Worm (Caenorhabditis elegans): ENCODE results near the gene Y72A10A.1.
A peak's percentile ranks its signal among the peaks of the same experiment; 100 is the strongest.

Gene Y72A10A.1

DNA sequence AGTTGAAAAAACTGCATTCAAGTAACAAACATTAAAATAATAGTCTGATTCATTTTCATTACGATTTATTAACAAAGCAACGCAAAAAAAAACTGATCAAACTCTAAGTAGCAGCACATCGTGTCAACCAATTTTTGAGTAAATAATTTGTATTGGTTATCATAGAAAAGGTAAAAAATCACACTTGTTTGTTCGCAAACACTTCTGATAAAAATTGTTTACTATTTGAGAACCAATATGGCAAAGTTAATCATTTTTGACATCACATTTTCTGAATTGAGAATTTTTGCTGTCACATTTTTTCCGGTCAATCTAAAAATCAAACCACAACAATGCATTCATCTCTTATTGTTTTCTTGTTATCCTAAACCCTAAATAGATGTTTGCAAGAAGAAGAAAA lies 16.9 kb downstream of the Y72A10A.1 start:
- TF ChIP-seq pha-4 (tag; optimal IDR thresholded peaks at IDR 0.05) (peak; percentile 28), B0019.2 (GFP tag; conservative IDR thresholded peaks at IDR 0.05) (no peak)

DNA sequence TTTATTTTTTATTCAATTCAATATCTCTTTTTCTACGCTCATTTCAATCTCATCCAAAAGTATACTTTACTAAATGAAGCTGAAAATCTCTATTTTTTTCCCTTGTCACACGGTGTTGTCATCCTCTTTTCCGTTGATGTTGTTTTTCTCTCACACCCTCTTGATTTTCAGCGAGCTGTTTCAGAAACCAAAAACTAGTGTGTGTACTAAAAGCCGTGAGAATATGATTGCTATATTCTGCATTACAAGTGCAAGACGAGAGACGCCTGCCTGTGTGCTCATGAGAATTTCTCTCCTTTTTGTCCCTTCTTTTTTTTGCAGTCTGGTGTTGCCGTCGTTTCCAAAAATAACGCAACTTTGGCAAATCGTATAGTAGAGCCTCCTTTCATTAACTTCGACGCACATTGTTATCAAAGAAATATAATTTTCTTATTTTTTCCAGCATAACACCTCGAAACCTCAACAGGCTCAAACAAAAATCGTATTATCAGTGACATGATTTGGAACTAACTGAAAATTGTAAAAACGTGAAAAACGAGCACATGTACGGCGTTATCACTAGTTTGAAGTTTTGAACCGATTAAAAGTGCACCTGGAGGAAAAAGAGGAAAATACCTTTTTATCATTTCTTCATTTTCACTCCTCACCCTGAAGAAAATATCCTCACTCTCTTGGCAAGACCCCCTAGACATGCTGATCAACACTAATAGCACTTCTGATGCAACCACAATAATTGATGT lies 19.9 kb downstream of the Y72A10A.1 start, which contains the start of gene C15H9.2:
C15H9.2 (plus strand) TSS at position 441 of the 740 bp plus-strand sequence.
- TF ChIP-seq nhr-80 (tag; optimal IDR thresholded peaks at IDR 0.05) (peak; percentile 56), him-1 (tag; optimal IDR thresholded peaks at IDR 0.05) (no peak)

DNA sequence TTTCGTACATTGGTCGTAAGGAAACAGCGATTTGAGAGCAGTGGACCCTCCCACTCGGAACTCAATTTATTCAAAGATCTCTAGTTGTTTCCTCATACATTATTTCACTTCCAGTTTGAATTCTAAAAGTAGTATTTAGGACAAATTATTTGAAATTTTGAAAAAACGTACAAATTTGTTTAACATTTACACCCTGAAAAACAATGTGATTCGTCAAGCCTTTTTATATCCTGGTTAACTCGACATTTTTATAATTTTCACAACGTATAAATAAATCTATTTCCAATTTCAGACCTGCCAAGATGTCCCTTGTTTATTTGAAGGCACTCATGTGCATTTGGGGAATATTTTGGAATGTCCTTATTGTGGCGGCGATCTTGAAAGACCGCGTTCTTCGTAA lies 22.6 kb downstream of the Y72A10A.1 start, which contains the start of gene C15H9.3:
C15H9.3 (plus strand) TSS at position 301 of the 400 bp plus-strand sequence.
- TF ChIP-seq B0261.1 (tag; optimal IDR thresholded peaks at IDR 0.05) = no peak
- TF ChIP-seq unc-62 (GFP tag; optimal IDR thresholded peaks at IDR 0.05) = no peak
- TF ChIP-seq sea-2 (GFP tag; IDR thresholded peaks at IDR 0.05) = no peak
- no peak for TF ChIP-seq F10E7.11 (tag; optimal IDR thresholded peaks at IDR 0.05)
- no peak for TF ChIP-seq lin-54 (GFP tag; optimal IDR thresholded peaks at IDR 0.05)
- TF ChIP-seq Y56A3A.18 (GFP tag; IDR thresholded peaks at IDR 0.05) = no peak
- TF ChIP-seq madf-8 (GFP tag; conservative IDR thresholded peaks at IDR 0.05) = no peak
- TF ChIP-seq attf-3 (GFP tag; conservative IDR thresholded peaks at IDR 0.05) = no peak
- no peak for TF ChIP-seq tbp1 (GFP tag; optimal IDR thresholded peaks at IDR 0.05)
- no peak for TF ChIP-seq xnd-1 (tag; optimal IDR thresholded peaks at IDR 0.05)
- no peak for TF ChIP-seq Y67H2A.10 (GFP tag; conservative IDR thresholded peaks at IDR 0.05)
- no peak for TF ChIP-seq B0336.3 (GFP tag; IDR thresholded peaks at IDR 0.05)
- TF ChIP-seq K11D2.4 (GFP tag; IDR thresholded peaks at IDR 0.05) = no peak
- TF ChIP-seq akir-1 (GFP tag; optimal IDR thresholded peaks at IDR 0.05) = no peak

DNA sequence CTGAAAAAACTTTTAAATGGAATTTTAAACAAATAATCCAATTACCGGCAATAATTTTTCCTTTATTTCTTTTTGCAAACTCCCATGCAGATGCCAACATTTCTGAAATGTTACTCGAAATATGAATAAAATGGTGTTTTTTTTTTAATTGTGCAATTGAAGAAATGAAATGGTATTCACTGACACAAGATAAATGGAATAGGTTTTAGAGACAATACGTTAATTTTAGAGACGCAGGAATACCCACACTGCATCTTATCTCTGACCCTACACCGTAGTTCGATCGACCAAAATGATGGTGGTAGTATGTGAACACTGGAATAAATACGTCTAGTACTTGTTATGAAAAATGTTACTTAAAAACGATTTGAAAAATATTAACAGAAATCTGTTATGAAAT lies 25.3 kb downstream of the Y72A10A.1 start, which contains the start of gene prx-3:
prx-3 (minus strand) TSS at position 101 of the 400 bp plus-strand sequence.
- no peak for TF ChIP-seq ztf-26 (tag; optimal IDR thresholded peaks at IDR 0.05)
- TF ChIP-seq athp-1 (tag; optimal IDR thresholded peaks at IDR 0.05) = no peak

DNA sequence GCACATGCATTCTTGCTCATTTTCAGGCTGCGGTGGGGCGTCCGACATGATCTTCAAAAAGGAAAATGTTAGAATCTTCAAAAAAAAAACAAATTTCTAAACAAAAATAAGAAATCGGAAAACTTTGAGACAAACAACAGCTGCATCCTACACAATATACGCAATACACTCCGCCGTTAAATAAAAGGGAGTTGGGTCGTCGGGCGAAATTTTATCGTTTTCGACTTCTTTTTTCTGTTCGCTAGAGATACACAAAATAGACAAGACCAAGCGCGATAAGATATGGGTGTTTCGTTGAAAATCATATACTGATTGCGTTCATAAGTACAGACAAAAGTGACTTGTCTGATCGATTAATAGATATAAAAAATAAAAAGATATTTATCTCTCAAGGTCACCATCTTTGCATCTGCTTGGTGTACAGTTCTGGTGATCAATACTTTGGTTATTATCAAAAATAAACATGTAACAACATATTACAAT lies 28.8 kb downstream of the Y72A10A.1 start, which contains the start of gene kynu-1:
kynu-1 (minus strand) TSS at position 51 of the 483 bp plus-strand sequence.
- TF ChIP-seq K12H6.12 (tag; optimal IDR thresholded peaks at IDR 0.05) (no peak), nhr-80 (tag; optimal IDR thresholded peaks at IDR 0.05) (peak; percentile 45), ztf-22 (GFP tag; optimal IDR thresholded peaks at IDR 0.05) (no peak), Y79H2A.3 (GFP tag; conservative IDR thresholded peaks at IDR 0.05) (no peak), repo-1 (tag; optimal IDR thresholded peaks at IDR 0.05) (no peak), K11D2.4 (GFP tag; IDR thresholded peaks at IDR 0.05) (no peak)

DNA sequence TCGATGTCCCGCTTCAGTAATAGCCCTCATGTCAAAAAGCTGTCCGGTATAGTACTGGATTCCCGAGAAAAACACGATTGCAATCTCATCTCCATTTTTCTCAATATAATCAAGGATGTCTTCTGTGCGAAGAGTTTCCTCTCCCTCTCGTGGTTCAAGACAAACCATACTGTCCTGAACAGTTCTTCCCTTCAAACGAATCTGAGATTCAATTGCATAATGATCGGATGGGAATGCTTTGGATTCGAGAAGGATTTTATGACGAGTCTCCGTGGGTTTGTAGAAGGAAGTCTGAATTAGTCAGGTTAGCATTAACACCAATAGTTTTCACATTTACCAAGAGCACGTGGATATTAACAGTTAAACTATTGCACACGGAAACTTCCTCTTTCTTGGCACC lies 30.2 kb downstream of the Y72A10A.1 start:
- TF ChIP-seq C17E4.6 (GFP tag; IDR thresholded peaks at IDR 0.05) = no peak
- TF ChIP-seq egl-18 (GFP tag; IDR thresholded peaks at IDR 0.05) = no peak
- no peak for TF ChIP-seq mes-4 (tag; optimal IDR thresholded peaks at IDR 0.05)
- no peak for TF ChIP-seq madf-10 (tag; optimal IDR thresholded peaks at IDR 0.05)
- TF ChIP-seq nhr-27 (tag; optimal IDR thresholded peaks at IDR 0.05) = no peak
- TF ChIP-seq chd-7 (tag; optimal IDR thresholded peaks at IDR 0.05) = no peak
- no peak for TF ChIP-seq dox-1 (GFP tag; IDR thresholded peaks at IDR 0.05)
- no peak for TF ChIP-seq lin-26 (GFP tag; IDR thresholded peaks at IDR 0.05)
- no peak for TF ChIP-seq egrh-3 (GFP tag; IDR thresholded peaks at IDR 0.05)
- TF ChIP-seq hlh-26 (GFP tag; conservative IDR thresholded peaks at IDR 0.05) = no peak
- no peak for TF ChIP-seq ZK185.1 (tag; optimal IDR thresholded peaks at IDR 0.05; ENCODE audit: poor library complexity, severe bottlenecking)
- no peak for TF ChIP-seq cebp-2 (GFP tag; IDR thresholded peaks at IDR 0.05)
- no peak for TF ChIP-seq ceh-91 (GFP tag; IDR thresholded peaks at IDR 0.05)
- no peak for TF ChIP-seq ztf-25 (GFP tag; IDR thresholded peaks at IDR 0.05)
- TF ChIP-seq ztf-6 (GFP tag; IDR thresholded peaks at IDR 0.05) = no peak
- no peak for TF ChIP-seq F23B12.7 (tag; optimal IDR thresholded peaks at IDR 0.05; ENCODE audit: insufficient read depth)
